Fruit fly (Drosophila melanogaster) whole organism, embryonic: Measurements from ENCODE around the gene Orp8.

Source experiments
- Asciz ChIP-seq: fragments of 200-800 bp; sonication (Bioruptor generic); optimal IDR thresholded peaks from 2 replicates; lab custom pipeline; 2017; ENCODE audit warnings: missing biosample characterization, mild to moderate bottlenecking, missing genetic modification characterization, missing genetic modification reagents
- CG10147 ChIP-seq: fragments of 200-800 bp; sonication (Bioruptor generic); optimal IDR thresholded peaks from 2 replicates; lab custom pipeline; 2019; ENCODE audit warnings: missing biosample characterization, mild to moderate bottlenecking, missing genetic modification characterization, moderate library complexity
- CG10462 ChIP-seq: fragments of 200-800 bp; sonication (Bioruptor generic); optimal IDR thresholded peaks from 2 replicates; lab custom pipeline; 2016; ENCODE audit warnings: missing biosample characterization, missing genetic modification characterization
- CG11085 ChIP-seq: fragments of 200-800 bp; sonication (Bioruptor generic); IDR thresholded peaks from 2 replicates; pipeline ENCODE4 v1.3.6; 2022; ENCODE audit warnings: missing biosample characterization, missing genetic modification characterization
- CG11504 ChIP-seq: fragments of 200-800 bp; sonication (Bioruptor generic); optimal IDR thresholded peaks from 3 replicates; lab custom pipeline; 2019; ENCODE audit warnings: missing biosample characterization, mild to moderate bottlenecking, missing genetic modification characterization, moderate library complexity
- CG11723 ChIP-seq: fragments of 200-800 bp; sonication (Bioruptor generic); optimal IDR thresholded peaks from 2 replicates; lab custom pipeline; 2017; ENCODE audit warnings: missing biosample characterization, mild to moderate bottlenecking, missing genetic modification characterization
- CG12236 ChIP-seq: fragments of 200-800 bp; sonication (Bioruptor generic); optimal IDR thresholded peaks from 2 replicates; lab custom pipeline; 2016; ENCODE audit warnings: missing biosample characterization, missing genetic modification characterization
- CG12299 ChIP-seq: fragments of 200-800 bp; sonication (Bioruptor generic); optimal IDR thresholded peaks from 2 replicates; lab custom pipeline; 2018; ENCODE audit warnings: missing biosample characterization, mild to moderate bottlenecking, missing genetic modification characterization
- CG14441 ChIP-seq: fragments of 200-800 bp; sonication (Bioruptor generic); IDR thresholded peaks from 2 replicates; pipeline ENCODE4 v1.3.6; 2022; ENCODE audit warnings: missing biosample characterization, missing genetic modification characterization
- CG16779 ChIP-seq: fragments of 200-800 bp; sonication (Bioruptor generic); IDR thresholded peaks from 2 replicates; pipeline ENCODE4 v1.3.6; 2022; ENCODE audit warnings: missing biosample characterization, missing genetic modification characterization
- CG17186 ChIP-seq: fragments of 200-800 bp; sonication (Bioruptor generic); optimal IDR thresholded peaks from 3 replicates; lab custom pipeline; 2017; ENCODE audit warnings: missing biosample characterization, missing genetic modification reagents, missing genetic modification characterization
- CG2129 ChIP-seq: fragments of 200-800 bp; sonication (Bioruptor generic); IDR thresholded peaks from 2 replicates; pipeline ENCODE4 v1.3.6; 2022; ENCODE audit warnings: missing biosample characterization, missing genetic modification characterization; ENCODE audit not compliant: partially characterized antibody
- CG2712 ChIP-seq: fragments of 200-800 bp; optimal IDR thresholded peaks from 3 replicates; lab custom pipeline; 2019; ENCODE audit warnings: missing biosample characterization, mild to moderate bottlenecking, missing genetic modification characterization, moderate library complexity
- CG2889 ChIP-seq: fragments of 200-800 bp; sonication (Bioruptor generic); IDR thresholded peaks from 3 replicates; pipeline ENCODE4 v1.3.6; 2022; ENCODE audit warnings: missing biosample characterization, missing genetic modification characterization
- CG3065 ChIP-seq: fragments of 200-800 bp; sonication (Bioruptor generic); optimal IDR thresholded peaks from 2 replicates; lab custom pipeline; 2016; ENCODE audit warnings: missing biosample characterization, missing genetic modification characterization
- CG6765 ChIP-seq: fragments of 200-800 bp; sonication (Bioruptor generic); optimal IDR thresholded peaks from 3 replicates; lab custom pipeline; 2017; ENCODE audit warnings: missing biosample characterization, mild to moderate bottlenecking, missing genetic modification characterization
- CHES-1-like ChIP-seq: fragments of 200-800 bp; sonication (Bioruptor generic); optimal IDR thresholded peaks from 2 replicates; lab custom pipeline; 2016; ENCODE audit warnings: missing biosample characterization, missing genetic modification characterization
- Dip3 ChIP-seq: fragments of 200-800 bp; sonication (Bioruptor generic); optimal IDR thresholded peaks from 3 replicates; lab custom pipeline; 2016; ENCODE audit warnings: missing biosample characterization, missing genetic modification characterization
- Doc3 ChIP-seq: fragments of 200-800 bp; sonication (Bioruptor generic); IDR thresholded peaks from 3 replicates; pipeline ENCODE4 v1.3.6; 2022; ENCODE audit warnings: missing biosample characterization, missing genetic modification characterization; ENCODE audit not compliant: partially characterized antibody
- HLHmδ ChIP-seq: fragments of 200-800 bp; sonication (Bioruptor generic); optimal IDR thresholded peaks from 2 replicates; lab custom pipeline; 2018; ENCODE audit warnings: missing biosample characterization, mild to moderate bottlenecking, missing genetic modification characterization, moderate library complexity
- Hand ChIP-seq: fragments of 200-800 bp; sonication (Bioruptor generic); optimal IDR thresholded peaks from 2 replicates; lab custom pipeline; 2017; ENCODE audit warnings: mild to moderate bottlenecking, missing biosample characterization, missing genetic modification reagents, missing genetic modification characterization
- NC2α ChIP-seq: fragments of 200-800 bp; sonication (Bioruptor generic); optimal IDR thresholded peaks from 2 replicates; lab custom pipeline; 2016; ENCODE audit warnings: missing biosample characterization, missing genetic modification characterization
- Nf-YC ChIP-seq: fragments of 200-800 bp; optimal IDR thresholded peaks from 3 replicates; lab custom pipeline; 2019; ENCODE audit warnings: missing biosample characterization, mild to moderate bottlenecking, missing genetic modification characterization, moderate library complexity
- NfI ChIP-seq: fragments of 200-800 bp; sonication (Bioruptor generic); optimal IDR thresholded peaks from 3 replicates; lab custom pipeline; 2018; ENCODE audit warnings: missing biosample characterization, mild to moderate bottlenecking, missing genetic modification characterization, moderate library complexity
- PHDP ChIP-seq: fragments of 200-800 bp; sonication (Bioruptor generic); optimal IDR thresholded peaks from 3 replicates; lab custom pipeline; 2018; ENCODE audit warnings: missing biosample characterization, mild to moderate bottlenecking, missing genetic modification characterization, moderate library complexity
- Taf1 ChIP-seq: fragments of 200-800 bp; sonication (Bioruptor generic); IDR thresholded peaks from 2 replicates; pipeline ENCODE4 v1.3.6; 2022; ENCODE audit warnings: missing biosample characterization, missing genetic modification characterization
- Trl ChIP-seq, 3 experiments: fragments of >200 bp in 2 of 3; fragments of 200-800 bp in 1 of 3; sonication (Bioruptor generic) in 1 of 3; optimal IDR thresholded peaks; 2 replicates in 1 of 3; 3 replicates in 2 of 3; lab custom pipeline; 2016 to 2017; ENCODE audit warnings: missing biosample characterization in 1 of 3, missing genetic modification characterization in 1 of 3
- Xbp1 ChIP-seq: fragments of 200-800 bp; sonication (Bioruptor generic); optimal IDR thresholded peaks from 3 replicates; lab custom pipeline; 2016; ENCODE audit warnings: missing biosample characterization, mild to moderate bottlenecking, missing genetic modification characterization
- az2 ChIP-seq: fragments of 200-800 bp; sonication (Bioruptor generic); optimal IDR thresholded peaks from 3 replicates; lab custom pipeline; 2016; ENCODE audit warnings: missing biosample characterization, missing genetic modification characterization
- bowl ChIP-seq: fragments of 200-800 bp; sonication (Bioruptor generic); IDR thresholded peaks from 2 replicates; pipeline ENCODE4 v1.3.6; 2022; ENCODE audit warnings: missing biosample characterization, missing genetic modification characterization
- ci ChIP-seq: fragments of 200-800 bp; sonication (Bioruptor generic); IDR thresholded peaks from 3 replicates; pipeline ENCODE4 v1.3.6; 2022; ENCODE audit warnings: missing biosample characterization, missing genetic modification characterization
- da ChIP-seq: fragments of 200-800 bp; sonication (Bioruptor generic); optimal IDR thresholded peaks from 2 replicates; lab custom pipeline; 2016; ENCODE audit warnings: missing biosample characterization, missing genetic modification characterization
- danr ChIP-seq: fragments of 200-800 bp; sonication (Bioruptor generic); IDR thresholded peaks from 2 replicates; pipeline ENCODE4 v1.3.6; 2022; ENCODE audit warnings: missing biosample characterization, missing genetic modification characterization
- dati ChIP-seq: fragments of 200-800 bp; sonication (Bioruptor generic); IDR thresholded peaks from 2 replicates; pipeline ENCODE4 v1.3.6; 2022; ENCODE audit warnings: missing biosample characterization, missing genetic modification characterization
- dmrt11E ChIP-seq: fragments of 200-800 bp; sonication (Bioruptor generic); optimal IDR thresholded peaks from 3 replicates; lab custom pipeline; 2018; ENCODE audit warnings: missing biosample characterization, mild to moderate bottlenecking, missing genetic modification characterization, moderate library complexity
- dysf ChIP-seq: fragments of 200-800 bp; sonication (Bioruptor generic); IDR thresholded peaks from 3 replicates; pipeline ENCODE4 v1.3.6; 2022; ENCODE audit warnings: missing biosample characterization, missing genetic modification characterization
- ewg ChIP-seq: fragments of 200-800 bp; sonication (Bioruptor generic); optimal IDR thresholded peaks from 3 replicates; lab custom pipeline; 2017; ENCODE audit warnings: mild to moderate bottlenecking, missing biosample characterization, missing genetic modification reagents, missing genetic modification characterization
- eyg ChIP-seq: fragments of 200-800 bp; sonication (Bioruptor generic); optimal IDR thresholded peaks from 3 replicates; lab custom pipeline; 2016; ENCODE audit warnings: missing biosample characterization, missing genetic modification characterization
- ham ChIP-seq: fragments of 200-800 bp; sonication (Bioruptor generic); IDR thresholded peaks from 2 replicates; pipeline ENCODE4 v1.3.6; 2022; ENCODE audit warnings: missing biosample characterization, missing genetic modification characterization
- her ChIP-seq: fragments of 200-800 bp; sonication (Bioruptor generic); optimal IDR thresholded peaks from 2 replicates; lab custom pipeline; 2016; ENCODE audit warnings: missing biosample characterization, missing genetic modification characterization
- lmd ChIP-seq: fragments of 200-800 bp; sonication (Bioruptor generic); IDR thresholded peaks from 2 replicates; pipeline ENCODE4 v1.3.6; 2022; ENCODE audit warnings: missing biosample characterization, missing genetic modification characterization
- mirr ChIP-seq: fragments of 200-800 bp; sonication (Bioruptor generic); optimal IDR thresholded peaks from 3 replicates; lab custom pipeline; 2018; ENCODE audit warnings: missing biosample characterization, mild to moderate bottlenecking, missing genetic modification characterization
- phol ChIP-seq: fragments of 200-800 bp; sonication (Bioruptor generic); optimal IDR thresholded peaks from 3 replicates; lab custom pipeline; 2018; ENCODE audit warnings: missing biosample characterization, mild to moderate bottlenecking, missing genetic modification characterization, moderate library complexity
- row ChIP-seq: fragments of 200-800 bp; sonication (Bioruptor generic); IDR thresholded peaks from 3 replicates; pipeline ENCODE4 v1.3.6; 2022; ENCODE audit warnings: missing biosample characterization, missing genetic modification characterization
- shn ChIP-seq: fragments of 200-800 bp; sonication (Bioruptor generic); optimal IDR thresholded peaks from 3 replicates; lab custom pipeline; 2016; ENCODE audit warnings: missing biosample characterization, missing genetic modification characterization
- sisA ChIP-seq: fragments of 200-800 bp; sonication (Bioruptor generic); IDR thresholded peaks from 2 replicates; pipeline ENCODE4 v1.3.6; 2022; ENCODE audit warnings: missing biosample characterization, missing genetic modification characterization
- trem ChIP-seq: fragments of 200-800 bp; optimal IDR thresholded peaks from 3 replicates; lab custom pipeline; 2019; ENCODE audit warnings: missing biosample characterization, mild to moderate bottlenecking, missing genetic modification characterization, moderate library complexity
- zen2 ChIP-seq: fragments of 200-800 bp; sonication (Bioruptor generic); IDR thresholded peaks from 3 replicates; pipeline ENCODE4 v1.3.6; 2022; ENCODE audit warnings: missing biosample characterization, missing genetic modification characterization; ENCODE audit not compliant: partially characterized antibody

Orp8 gene

DNA sequence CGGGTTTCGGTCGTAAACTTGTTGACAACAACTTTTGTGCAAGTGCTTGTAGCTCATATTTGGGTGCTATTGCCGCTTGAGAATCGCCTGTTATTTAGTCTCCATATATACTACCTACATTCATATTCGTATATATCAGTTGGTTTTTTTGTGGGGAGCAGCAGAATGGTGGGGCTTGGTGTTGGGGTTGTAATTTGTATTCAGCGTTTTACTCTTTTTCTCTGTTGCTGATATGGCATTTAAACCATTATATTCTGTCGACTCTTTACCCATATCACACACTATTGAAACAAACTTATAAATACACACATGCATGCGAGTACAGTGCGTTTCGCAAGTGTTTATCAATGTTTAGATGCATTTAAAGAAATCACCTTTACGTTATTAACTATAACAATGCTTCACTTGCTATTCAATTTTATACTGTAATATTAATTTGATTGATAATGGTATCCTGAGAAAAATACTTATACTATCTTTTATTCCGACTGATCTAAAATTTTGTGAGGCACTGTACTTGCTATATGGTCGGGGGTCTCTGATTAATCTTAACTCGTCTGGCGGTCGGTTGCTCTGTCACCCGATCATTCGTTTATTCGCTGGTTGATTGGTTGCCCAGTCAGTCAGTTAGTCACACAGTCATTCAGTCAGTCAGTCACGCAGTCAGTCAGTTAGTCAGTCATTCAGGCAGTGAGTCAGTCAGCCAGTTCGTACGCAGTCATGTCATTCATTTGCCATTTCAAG is 47.7 kb upstream of the Orp8 start (continued):
- peak; percentile 81 for TF ChIP-seq phol (tag; lab: Kevin White, UChicago)
- TF ChIP-seq danr (GFP tag; lab: Robert Waterston, UW) = peak; percentile 83
- TF ChIP-seq dmrt11E = peak; percentile 49
- TF ChIP-seq CG12299 (tag; lab: Kevin White, UChicago) = peak; percentile 70
- TF ChIP-seq NfI (GFP tag; lab: Kevin White, UChicago) = peak; percentile 82
- TF ChIP-seq her (GFP tag; lab: Kevin White, UChicago) = peak; percentile 68
- peak; percentile 74; the same call in 1 of the 3 replicates for TF ChIP-seq CG2889 (GFP tag; lab: Robert Waterston, UW)
- peak; percentile 75 for TF ChIP-seq CHES-1-like (GFP tag; lab: Kevin White, UChicago)
- TF ChIP-seq HLHmδ (GFP tag; lab: Kevin White, UChicago) = no peak
- TF ChIP-seq CG11723 (GFP tag; lab: Kevin White, UChicago) = peak; percentile 69
- TF ChIP-seq Trl (optimal IDR thresholded peaks at IDR 0.05; lab: Kevin White, UChicago) = no peak
- TF ChIP-seq Trl (GFP tag; optimal IDR thresholded peaks at IDR 0.05; lab: Kevin White, UChicago) = no peak
- no peak for TF ChIP-seq zen2 (GFP tag; lab: Robert Waterston, UW)
- peak; percentile 5 for TF ChIP-seq CG12236 (GFP tag; lab: Kevin White, UChicago)
- peak; percentile 81 for TF ChIP-seq Asciz (GFP tag; lab: Kevin White, UChicago)
- peak; percentile 66; the same call in 1 of the 2 replicates for TF ChIP-seq bowl (GFP tag; lab: Robert Waterston, UW)
- peak; percentile 89 for TF ChIP-seq Dip3 (GFP tag; lab: Kevin White, UChicago)
- TF ChIP-seq CG10147 = peak; percentile 85
- TF ChIP-seq ci (GFP tag; lab: Robert Waterston, UW) = peak; percentile 78
- peak; percentile 90 for TF ChIP-seq CG2712 (tag; lab: Kevin White, UChicago)
- TF ChIP-seq CG2129 = no peak
- peak; percentile 44 for TF ChIP-seq ewg (GFP tag; lab: Kevin White, UChicago)
- peak; percentile 74 for TF ChIP-seq az2 (GFP tag; lab: Kevin White, UChicago)
- peak; percentile 92 for TF ChIP-seq mirr
- TF ChIP-seq CG11085 (GFP tag; lab: Robert Waterston, UW) = peak; percentile 53; the same call in 1 of the 2 replicates
- peak; percentile 78 for TF ChIP-seq Xbp1 (GFP tag; lab: Kevin White, UChicago)
- peak; percentile 34 for TF ChIP-seq CG3065 (GFP tag; lab: Kevin White, UChicago)
- peak; percentile 95 for TF ChIP-seq row (GFP tag; lab: Robert Waterston, UW)
- no peak for TF ChIP-seq dati (GFP tag; lab: Robert Waterston, UW)
- peak; percentile 73 for TF ChIP-seq Nf-YC
- TF ChIP-seq NC2α (GFP tag; lab: Kevin White, UChicago) = no peak
- peak; percentile 55; the same call in 1 of the 2 replicates for TF ChIP-seq ham
- TF ChIP-seq CG16779 = peak; percentile 78
- TF ChIP-seq CG11504 (tag; lab: Kevin White, UChicago) = peak; percentile 92
- peak; percentile 5 for TF ChIP-seq CG10462 (GFP tag; lab: Kevin White, UChicago)
- peak; percentile 80 for TF ChIP-seq sisA (GFP tag; lab: Robert Waterston, UW)
- peak; percentile 88 for TF ChIP-seq Taf1 (GFP tag; lab: Robert Waterston, UW)
- peak; percentile 32 for TF ChIP-seq CG17186 (GFP tag; lab: Kevin White, UChicago)
- peak; percentile 92 for TF ChIP-seq PHDP
- no peak for TF ChIP-seq da (GFP tag; lab: Kevin White, UChicago)
- peak; percentile 46 for TF ChIP-seq eyg (GFP tag; lab: Kevin White, UChicago)
- TF ChIP-seq Hand = peak; percentile 83
- TF ChIP-seq lmd (GFP tag; lab: Robert Waterston, UW) = peak; percentile 87
- peak; percentile 92 for TF ChIP-seq dysf
- TF ChIP-seq shn (GFP tag; lab: Kevin White, UChicago) = peak; percentile 19
- peak; percentile 62 for TF ChIP-seq trem (tag; lab: Kevin White, UChicago)
- peak; percentile 84 for TF ChIP-seq CG6765
- TF ChIP-seq Doc3 (GFP tag; lab: Robert Waterston, UW) = no peak
- peak; percentile 86 for TF ChIP-seq CG14441 (GFP tag; lab: Robert Waterston, UW)
